Fruit fly (Drosophila melanogaster): ENCODE measurements around the gene CG31111.

dm6 chr3R:25023056-25023455, 32.9 kb downstream of the CG31111 start, which contains the start of gene beta4GalT7:
- no peak for TF ChIP-seq CG8478 (optimal IDR thresholded peaks at IDR 0.05)
- TF ChIP-seq CTCF (optimal IDR thresholded peaks at IDR 0.05) = no peak

All from S2 (cell line).